Fruit fly (Drosophila melanogaster) whole organism, embryonic: ENCODE results near the gene CG15725.

ENCODE experiments used
- Atf3 ChIP-seq: fragments of 200-800 bp; sonication (Bioruptor generic); optimal IDR thresholded peaks from 3 replicates; lab custom pipeline; 2016; ENCODE audit warnings: missing biosample characterization, missing genetic modification characterization
- Blimp-1 ChIP-seq: fragments of 200-800 bp; sonication (Bioruptor generic); optimal IDR thresholded peaks from 3 replicates; lab custom pipeline; 2018; ENCODE audit warnings: missing biosample characterization, missing genetic modification characterization, mild to moderate bottlenecking, moderate library complexity, missing genetic modification reagents
- CG12104 ChIP-seq: fragments of 200-800 bp; sonication (Bioruptor generic); optimal IDR thresholded peaks from 3 replicates; lab custom pipeline; 2016; ENCODE audit warnings: missing biosample characterization, missing genetic modification characterization
- CG2129 ChIP-seq: fragments of 200-800 bp; sonication (Bioruptor generic); IDR thresholded peaks from 2 replicates; pipeline ENCODE4 v1.3.6; 2022; ENCODE audit warnings: missing biosample characterization, missing genetic modification characterization; ENCODE audit not compliant: partially characterized antibody
- az2 ChIP-seq: fragments of 200-800 bp; sonication (Bioruptor generic); optimal IDR thresholded peaks from 3 replicates; lab custom pipeline; 2016; ENCODE audit warnings: missing biosample characterization, missing genetic modification characterization
- ewg ChIP-seq: fragments of 200-800 bp; sonication (Bioruptor generic); optimal IDR thresholded peaks from 3 replicates; lab custom pipeline; 2017; ENCODE audit warnings: mild to moderate bottlenecking, missing biosample characterization, missing genetic modification reagents, missing genetic modification characterization
- lmd ChIP-seq: fragments of 200-800 bp; sonication (Bioruptor generic); IDR thresholded peaks from 2 replicates; pipeline ENCODE4 v1.3.6; 2022; ENCODE audit warnings: missing biosample characterization, missing genetic modification characterization
- nerfin-1 ChIP-seq: fragments of 200-800 bp; sonication (Bioruptor generic); optimal IDR thresholded peaks from 3 replicates; lab custom pipeline; 2019; ENCODE audit warnings: missing biosample characterization, mild to moderate bottlenecking, missing genetic modification characterization, moderate library complexity
- sna ChIP-seq: fragments of 200-800 bp; sonication (Bioruptor generic); IDR thresholded peaks from 2 replicates; pipeline ENCODE4 v1.3.6; 2022; ENCODE audit warnings: missing biosample characterization, missing genetic modification characterization; ENCODE audit not compliant: partially characterized antibody
- usp ChIP-seq: fragments of >200 bp; optimal IDR thresholded peaks from 2 replicates; lab custom pipeline; 2017; ENCODE audit warnings: missing biosample characterization, missing genetic modification characterization

DNA sequence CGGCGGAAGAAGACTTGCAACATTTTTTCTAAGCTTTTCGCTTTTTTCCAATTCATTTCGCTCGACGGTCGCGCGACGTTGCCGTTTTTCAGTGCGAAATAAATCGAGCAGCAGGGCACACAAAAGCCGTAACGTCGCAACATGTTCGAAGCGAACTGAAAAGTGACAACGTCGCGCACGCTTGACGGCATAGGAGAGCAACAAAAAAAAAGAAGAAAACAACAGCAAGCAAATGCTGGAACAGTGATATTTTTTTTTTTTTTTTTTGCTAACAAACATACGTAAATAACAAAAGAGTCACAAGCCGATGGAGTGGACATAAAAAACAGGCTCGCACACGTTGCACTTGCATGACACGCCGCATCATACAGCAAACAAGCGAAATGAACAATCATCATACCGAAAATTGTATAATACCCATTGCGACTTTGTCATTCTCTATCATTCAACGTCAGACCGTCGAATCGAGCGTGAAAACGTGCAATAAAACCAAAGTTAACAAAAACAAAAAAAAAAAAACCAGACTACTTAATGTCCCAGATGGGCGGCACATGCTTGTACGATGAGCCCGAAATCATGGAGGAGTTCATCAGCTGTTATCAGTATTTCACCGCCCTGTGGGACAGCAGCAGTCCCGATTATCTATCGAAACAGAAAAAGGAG lies 38.5 kb downstream of the CG15725 start, which contains the start of gene CG4004:
- TF ChIP-seq Atf3 (GFP tag; lab: Kevin White, UChicago): no peak
- TF ChIP-seq nerfin-1: no peak
- no peak for TF ChIP-seq Blimp-1
- TF ChIP-seq ewg: no peak
- TF ChIP-seq lmd (GFP tag; lab: Robert Waterston, UW): no peak
- TF ChIP-seq CG2129 (GFP tag; lab: Robert Waterston, UW): no peak
- no peak for TF ChIP-seq usp
- no peak for TF ChIP-seq sna (GFP tag; lab: Robert Waterston, UW)
- no peak for TF ChIP-seq az2
- no peak for TF ChIP-seq CG12104 (GFP tag; lab: Kevin White, UChicago)
